Worm (Caenorhabditis elegans): ENCODE data around the gene C33B4.5.

C33B4.5 gene

DNA sequence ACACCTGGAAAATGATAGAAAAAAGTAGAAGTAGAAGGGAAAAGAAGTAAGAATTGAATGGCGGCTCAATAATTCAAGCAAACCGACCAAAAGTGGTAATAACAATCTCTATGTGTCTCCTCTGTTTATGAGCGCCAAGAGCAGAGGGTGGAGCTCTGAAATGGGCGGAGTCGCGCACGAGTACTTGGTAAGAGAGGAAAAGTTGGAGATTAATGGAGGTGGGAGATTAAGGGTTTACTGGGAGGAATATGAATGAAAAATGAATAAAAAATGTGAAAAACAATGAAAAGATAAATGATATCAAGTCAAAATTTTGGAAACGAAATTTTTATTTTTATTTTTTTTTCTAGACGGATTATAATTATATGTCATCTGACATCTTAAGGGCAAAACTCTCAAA lies 5.4 kb upstream of the C33B4.5 start:
- TF ChIP-seq mdl-1 (tag; optimal IDR thresholded peaks at IDR 0.05) (no peak), lin-15B (tag; optimal IDR thresholded peaks at IDR 0.05) (no peak), fkh-10 (GFP tag; optimal IDR thresholded peaks at IDR 0.05) (no peak), snpc-4 (tag; optimal IDR thresholded peaks at IDR 0.05) (no peak), unc-39 (tag; optimal IDR thresholded peaks at IDR 0.05) (no peak), ceh-16 (tag; optimal IDR thresholded peaks at IDR 0.05) (no peak), nhr-28 (tag; optimal IDR thresholded peaks at IDR 0.05) (no peak), elt-2 (tag; optimal IDR thresholded peaks at IDR 0.05) (no peak), daf-12 (tag; optimal IDR thresholded peaks at IDR 0.05) (no peak), skn-1 (tag; optimal IDR thresholded peaks at IDR 0.05) (no peak), pha-4 (tag; optimal IDR thresholded peaks at IDR 0.05) (no peak), ceh-9 (tag; optimal IDR thresholded peaks at IDR 0.05) (no peak), hmg-11 (tag; optimal IDR thresholded peaks at IDR 0.05) (no peak), egl-27 (tag; optimal IDR thresholded peaks at IDR 0.05) (no peak), egl-5 (tag; optimal IDR thresholded peaks at IDR 0.05) (no peak), nhr-43 (tag; optimal IDR thresholded peaks at IDR 0.05; ENCODE audit: poor library complexity, severe bottlenecking) (no peak), elt-1 (tag; optimal IDR thresholded peaks at IDR 0.05) (no peak), nhr-67 (tag; optimal IDR thresholded peaks at IDR 0.05) (no peak), ZK546.5 (tag; optimal IDR thresholded peaks at IDR 0.05) (no peak), fos-1 (tag; optimal IDR thresholded peaks at IDR 0.05) (no peak)

- TF ChIP-seq lsy-12 (tag; optimal IDR thresholded peaks at IDR 0.05) (no peak), nhr-43 (tag; optimal IDR thresholded peaks at IDR 0.05; ENCODE audit: poor library complexity, severe bottlenecking) (no peak), nhr-25 (tag; optimal IDR thresholded peaks at IDR 0.05) (no peak), nhr-28 (tag; optimal IDR thresholded peaks at IDR 0.05) (no peak), aly-2 (tag; optimal IDR thresholded peaks at IDR 0.05) (no peak), mdl-1 (tag; optimal IDR thresholded peaks at IDR 0.05) (no peak)
Measured at ce11 chrII:11384099-11384498, 972 bp downstream of the C33B4.5 start.

ce11 chrII:11386950-11387349 lies 3.8 kb downstream of the C33B4.5 start:
- TF ChIP-seq pqm-1 (tag; optimal IDR thresholded peaks at IDR 0.05) (no peak), nhr-77 (tag; optimal IDR thresholded peaks at IDR 0.05) (no peak), skn-1 (tag; optimal IDR thresholded peaks at IDR 0.05) (no peak), R02D3.7 (tag; optimal IDR thresholded peaks at IDR 0.05) (no peak)

ce11 chrII:11390865-11391264 lies 7.7 kb downstream of the C33B4.5 start, which contains the start of gene shn-1:
TSS of gene shn-1 (minus strand) at chrII:11390965.
- TF ChIP-seq pqm-1 (tag; optimal IDR thresholded peaks at IDR 0.05) (no peak), fos-1 (tag; optimal IDR thresholded peaks at IDR 0.05) (no peak), nhr-25 (tag; optimal IDR thresholded peaks at IDR 0.05) (no peak), mdl-1 (tag; optimal IDR thresholded peaks at IDR 0.05) (no peak), elt-3 (tag; optimal IDR thresholded peaks at IDR 0.05) (no peak)

- TF ChIP-seq lin-15B (tag; optimal IDR thresholded peaks at IDR 0.05) (no peak), nhr-25 (tag; optimal IDR thresholded peaks at IDR 0.05) (no peak), ceh-9 (tag; optimal IDR thresholded peaks at IDR 0.05) (no peak)
Measured at ce11 chrII:11392390-11392789, 9.3 kb downstream of the C33B4.5 start.

DNA sequence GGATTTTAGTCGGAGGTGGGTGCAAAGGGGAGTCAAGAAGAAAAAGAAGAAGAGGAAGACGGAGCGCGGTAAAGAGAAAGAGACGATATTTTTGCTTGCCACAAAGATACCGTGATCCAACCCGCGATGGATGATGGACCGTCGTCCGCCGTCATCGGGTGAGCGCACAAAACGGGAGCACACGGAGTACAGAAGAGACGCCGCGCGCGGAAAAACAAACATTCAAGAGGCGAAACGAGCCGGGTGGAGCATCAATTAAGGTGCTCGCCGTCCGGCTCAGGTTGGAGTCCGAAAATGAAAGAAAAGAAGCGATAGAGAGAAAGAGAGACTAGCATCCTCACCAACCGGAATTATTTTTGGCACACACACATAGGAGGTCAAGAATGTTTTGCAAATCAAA lies 10.7 kb downstream of the C33B4.5 start:
- TF ChIP-seq ceh-16 (tag; optimal IDR thresholded peaks at IDR 0.05) = no peak

DNA sequence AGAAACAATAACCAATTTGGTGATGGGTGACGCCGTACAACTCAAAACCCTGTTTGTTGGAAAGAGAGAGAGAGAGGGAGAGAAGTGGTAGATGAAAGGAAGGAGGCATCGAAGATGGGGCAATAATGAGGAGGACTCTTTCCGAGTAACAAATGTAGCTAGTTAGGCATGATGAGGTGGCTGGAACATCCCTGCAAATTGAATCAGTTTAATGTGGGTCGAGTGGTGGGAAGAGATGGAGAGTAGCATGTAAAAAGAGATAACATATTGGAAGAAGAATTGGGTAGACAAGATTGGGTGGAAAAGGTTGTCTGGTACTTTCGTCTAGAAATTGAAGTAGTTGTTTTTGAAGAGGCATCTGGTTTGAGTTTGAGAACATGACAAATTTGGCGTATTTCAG lies 13.1 kb downstream of the C33B4.5 start:
- no peak for TF ChIP-seq hmg-11 (tag; optimal IDR thresholded peaks at IDR 0.05)
- TF ChIP-seq mml-1 (tag; optimal IDR thresholded peaks at IDR 0.05) = no peak

DNA sequence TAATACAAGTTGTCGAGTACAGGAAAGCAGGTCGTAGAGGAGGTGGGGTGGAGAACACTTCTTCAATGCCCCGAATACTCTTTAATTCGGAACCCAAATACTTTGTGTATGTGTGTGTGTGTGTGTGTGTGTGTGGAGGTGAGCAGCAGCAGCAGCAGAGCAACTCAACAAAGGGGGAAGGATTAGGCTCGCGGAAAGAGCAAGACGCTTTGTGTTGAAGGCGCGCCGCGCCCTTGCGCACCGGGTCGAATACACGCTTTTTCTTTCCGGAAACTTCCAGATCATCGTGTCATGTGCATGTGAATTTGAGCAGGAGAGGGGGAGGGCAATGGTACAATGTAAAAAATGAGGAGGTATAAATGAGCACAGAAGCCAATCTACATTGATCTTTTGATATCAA lies 15.7 kb downstream of the C33B4.5 start:
- no peak for TF ChIP-seq nhr-77 (tag; optimal IDR thresholded peaks at IDR 0.05)
- TF ChIP-seq aly-2 (tag; optimal IDR thresholded peaks at IDR 0.05) = no peak
- no peak for TF ChIP-seq snpc-4 (tag; optimal IDR thresholded peaks at IDR 0.05)
- TF ChIP-seq ama-1 (optimal IDR thresholded peaks at IDR 0.05) = no peak
- TF ChIP-seq unc-39 (tag; optimal IDR thresholded peaks at IDR 0.05) = no peak
